Worm (Caenorhabditis elegans): ENCODE data around the gene adh-1.
A peak's percentile ranks its signal among the peaks of the same experiment; 100 is the strongest.

ce11 chrV:11844828-11845227 is 43.2 kb upstream of the adh-1 start:
- TF ChIP-seq zag-1 (tag; optimal IDR thresholded peaks at IDR 0.05) (no peak), hlh-17 (GFP tag; optimal IDR thresholded peaks at IDR 0.05; ENCODE audit: borderline replicate concordance) (no peak), ceh-82 (tag; optimal IDR thresholded peaks at IDR 0.05) (peak in 1 of 3 experiments; percentile 31), hpl-2 (GFP tag; optimal IDR thresholded peaks at IDR 0.05) (no peak), tbx-2 (tag; optimal IDR thresholded peaks at IDR 0.05) (no peak), unc-30 (tag; optimal IDR thresholded peaks at IDR 0.05) (no peak), lin-39 (tag; optimal IDR thresholded peaks at IDR 0.05) (no peak), snpc-4 (tag; optimal IDR thresholded peaks at IDR 0.05) (peak; percentile 38), ztf-11 (tag; optimal IDR thresholded peaks at IDR 0.05) (peak in 1 of 2 experiments; percentile 17)

Data from whole organism, L1 larva.